Worm (Caenorhabditis elegans) whole organism, L1 larva: Measurements from ENCODE around the gene npr-20.
A peak's percentile ranks its signal among the peaks of the same experiment; 100 is the strongest.

Source experiments
- blmp-1 ChIP-seq: fragments of 150-350 bp; optimal IDR thresholded peaks from 2 replicates; lab custom pipeline; 2014; ENCODE audit warnings: missing biosample characterization, missing genetic modification characterization
- ceh-82 ChIP-seq, 3 experiments: fragments of 150-350 bp in 1 of 3; sonication (generic microtip) in 2 of 3; optimal IDR thresholded peaks; 2 replicates each; lab custom pipeline; 2014 to 2017; ENCODE audit warnings: missing biosample characterization in 3 of 3, missing genetic modification characterization in 3 of 3
- ces-1 ChIP-seq: fragments of 150-350 bp; optimal IDR thresholded peaks from 2 replicates; lab custom pipeline; 2014; ENCODE audit warnings: missing biosample characterization, missing genetic modification reagents, missing genetic modification characterization
- efl-1 ChIP-seq, 4 experiments: fragments of 150-350 bp; optimal IDR thresholded peaks in 3 of 4; peaks in 1 of 4; 1 replicate in 1 of 4; 2 replicates in 3 of 4; lab custom pipeline; 2014; ENCODE audit warnings: missing biosample characterization in 2 of 4, missing genetic modification characterization in 2 of 4, missing genetic modification reagents in 2 of 4
- efl-3 ChIP-seq: fragments of 200-800 bp; sonication (Bioruptor generic); optimal IDR thresholded peaks from 2 replicates; lab custom pipeline; 2018; ENCODE audit warnings: mild to moderate bottlenecking, missing genetic modification characterization, missing compliant biosample characterization
- egl-27 ChIP-seq, 2 experiments: fragments of 150-350 bp in 1 of 2; sonication (generic microtip); optimal IDR thresholded peaks; 3 replicates each; lab custom pipeline; 2017 to 2018; ENCODE audit warnings: missing biosample characterization in 2 of 2, missing genetic modification characterization in 2 of 2, missing genetic modification reagents in 2 of 2
- elt-3 ChIP-seq, 6 experiments: fragments of 150-350 bp in 1 of 6; sonication (generic microtip); optimal IDR thresholded peaks; 2 replicates each; lab custom pipeline; 2017 to 2018; ENCODE audit warnings: missing biosample characterization in 6 of 6, missing genetic modification characterization in 6 of 6, inconsistent platforms in 1 of 6
- fkh-4 ChIP-seq: sonication (generic microtip); optimal IDR thresholded peaks from 2 replicates; lab custom pipeline; 2016; ENCODE audit warnings: missing compliant biosample characterization, missing genetic modification characterization, borderline replicate concordance
- hlh-17 ChIP-seq: fragments of 200-800 bp; sonication (Bioruptor generic); optimal IDR thresholded peaks from 2 replicates; lab custom pipeline; 2018; ENCODE audit warnings: missing genetic modification characterization, mild to moderate bottlenecking, missing compliant biosample characterization, moderate library complexity, borderline replicate concordance
- hpl-2 ChIP-seq: fragments of 150-350 bp; optimal IDR thresholded peaks from 2 replicates; lab custom pipeline; 2014; ENCODE audit warnings: missing biosample characterization, missing genetic modification reagents, missing genetic modification characterization
- irx-1 ChIP-seq: sonication (generic microtip); optimal IDR thresholded peaks from 2 replicates; lab custom pipeline; 2016; ENCODE audit warnings: missing genetic modification characterization, missing compliant biosample characterization
- jun-1 ChIP-seq: fragments of 150-350 bp; optimal IDR thresholded peaks from 2 replicates; lab custom pipeline; 2014; ENCODE audit warnings: missing biosample characterization, missing genetic modification reagents, missing genetic modification characterization
- lin-15B ChIP-seq: fragments of 150-350 bp; sonication (generic microtip); optimal IDR thresholded peaks from 3 replicates; lab custom pipeline; 2014; ENCODE audit warnings: missing biosample characterization, missing genetic modification characterization
- lin-35 ChIP-seq, 2 experiments: fragments of 150-350 bp; optimal IDR thresholded peaks; 2 replicates each; lab custom pipeline; 2014; ENCODE audit warnings: missing biosample characterization in 2 of 2, missing genetic modification characterization in 2 of 2, missing genetic modification reagents in 2 of 2
- lir-3 ChIP-seq: sonication (generic microtip); optimal IDR thresholded peaks from 2 replicates; lab custom pipeline; 2016; ENCODE audit warnings: mild to moderate bottlenecking, missing genetic modification characterization, moderate library complexity, missing compliant biosample characterization; ENCODE audit not compliant: poor library complexity
- lsy-2 ChIP-seq, 2 experiments: fragments of 150-350 bp; optimal IDR thresholded peaks; 2 replicates each; lab custom pipeline; 2014; ENCODE audit warnings: missing biosample characterization in 2 of 2, missing genetic modification characterization in 2 of 2
- mab-9 ChIP-seq: fragments of 200-800 bp; sonication (Bioruptor generic); IDR thresholded peaks from 2 replicates; pipeline ENCODE4 v1.3.6; 2022; ENCODE audit warnings: missing genetic modification reagents, missing genetic modification characterization, missing compliant biosample characterization
- mef-2 ChIP-seq: fragments of 150-350 bp; optimal IDR thresholded peaks from 2 replicates; lab custom pipeline; 2014; ENCODE audit warnings: missing biosample characterization, missing genetic modification characterization
- mep-1 ChIP-seq: fragments of 150-350 bp; optimal IDR thresholded peaks from 2 replicates; lab custom pipeline; 2014; ENCODE audit warnings: missing biosample characterization, missing genetic modification characterization
- nhr-11 ChIP-seq: fragments of 150-350 bp; optimal IDR thresholded peaks from 2 replicates; lab custom pipeline; 2014; ENCODE audit warnings: missing biosample characterization, missing genetic modification characterization
- nhr-19 ChIP-seq: fragments of 200-800 bp; sonication (Bioruptor generic); conservative IDR thresholded peaks from 2 replicates; pipeline ENCODE4 v1.3.6; 2022; ENCODE audit warnings: missing genetic modification characterization, missing compliant biosample characterization
- nhr-20 ChIP-seq: sonication (generic microtip); optimal IDR thresholded peaks from 2 replicates; lab custom pipeline; 2016; ENCODE audit warnings: mild to moderate bottlenecking, missing genetic modification characterization, missing compliant biosample characterization
- nhr-47 ChIP-seq: sonication (generic microtip); optimal IDR thresholded peaks from 2 replicates; lab custom pipeline; 2016; ENCODE audit warnings: mild to moderate bottlenecking, missing genetic modification characterization, moderate library complexity, missing compliant biosample characterization
- nhr-71 ChIP-seq: sonication (generic microtip); optimal IDR thresholded peaks from 2 replicates; lab custom pipeline; 2016; ENCODE audit warnings: mild to moderate bottlenecking, missing genetic modification characterization, moderate library complexity, missing compliant biosample characterization
- nhr-84 ChIP-seq: sonication (generic microtip); optimal IDR thresholded peaks from 2 replicates; lab custom pipeline; 2017; ENCODE audit warnings: missing biosample characterization, missing genetic modification characterization
- nhr-85 ChIP-seq: sonication (generic microtip); peaks from one replicate; lab custom pipeline; 2016; ENCODE audit warnings: missing genetic modification characterization, inconsistent platforms, missing compliant biosample characterization
- nhr-90 ChIP-seq: sonication (generic microtip); optimal IDR thresholded peaks from 2 replicates; lab custom pipeline; 2016; ENCODE audit warnings: mild to moderate bottlenecking, missing genetic modification characterization, missing compliant biosample characterization; ENCODE audit not compliant: poor library complexity
- pag-3 ChIP-seq: sonication (generic microtip); optimal IDR thresholded peaks from 2 replicates; lab custom pipeline; 2017; ENCODE audit warnings: missing genetic modification characterization, mild to moderate bottlenecking, missing compliant biosample characterization, antibody characterized with exemption, borderline replicate concordance; ENCODE audit not compliant: insufficient read depth
- snu-23 ChIP-seq: sonication (generic microtip); optimal IDR thresholded peaks from 2 replicates; lab custom pipeline; 2016; ENCODE audit warnings: missing genetic modification characterization, missing compliant biosample characterization
- sup-37 ChIP-seq: fragments of 200-800 bp; sonication (Bioruptor generic); optimal IDR thresholded peaks from 2 replicates; lab custom pipeline; 2018; ENCODE audit warnings: mild to moderate bottlenecking, missing genetic modification characterization, missing compliant biosample characterization
- swsn-7 ChIP-seq: sonication (generic microtip); optimal IDR thresholded peaks from 2 replicates; lab custom pipeline; 2016; ENCODE audit warnings: missing genetic modification characterization, missing compliant biosample characterization
- tbx-2 ChIP-seq: sonication (generic microtip); optimal IDR thresholded peaks from 2 replicates; lab custom pipeline; 2016; ENCODE audit warnings: missing genetic modification characterization, missing compliant biosample characterization
- xbp-1 ChIP-seq: sonication (generic microtip); optimal IDR thresholded peaks from 2 replicates; lab custom pipeline; 2016; ENCODE audit warnings: missing genetic modification characterization, missing compliant biosample characterization
- zag-1 ChIP-seq: fragments of 150-350 bp; optimal IDR thresholded peaks from 2 replicates; lab custom pipeline; 2014; ENCODE audit warnings: missing biosample characterization, missing genetic modification characterization
- ztf-11 ChIP-seq, 2 experiments: sonication (generic microtip); optimal IDR thresholded peaks; 2 replicates each; lab custom pipeline; 2016 to 2017; ENCODE audit warnings: missing genetic modification characterization in 2 of 2, missing biosample characterization in 1 of 2, missing compliant biosample characterization in 1 of 2

npr-20 gene

ce11 chrII:8820126-8820972, 44.6 kb downstream of the npr-20 start (continued):
- no peak for TF ChIP-seq pag-3 (tag; lab: Kevin White, UChicago)
- no peak for TF ChIP-seq mef-2 (tag; lab: Kevin White, UChicago)
- no peak for TF ChIP-seq xbp-1
- TF ChIP-seq fkh-4 (tag; lab: Kevin White, UChicago) = no peak
- TF ChIP-seq elt-3 (tag; optimal IDR thresholded peaks at IDR 0.05; lab: Kevin White, UChicago) = peak in 3 of 6 experiments; percentile 30 to 61 (median 33)
- TF ChIP-seq egl-27 (tag; optimal IDR thresholded peaks at IDR 0.05; lab: Kevin White, UChicago) = no peak
- TF ChIP-seq sup-37 = no peak
- TF ChIP-seq, all 84 proteins: peak for 20

- TF ChIP-seq lin-15B (no peak), nhr-47 (tag; lab: Kevin White, UChicago) (peak; percentile 27), nhr-20 (tag; lab: Kevin White, UChicago) (peak; percentile 55), lir-3 (tag; lab: Kevin White, UChicago) (no peak), swsn-7 (no peak), lsy-2 (tag; optimal IDR thresholded peaks at IDR 0.05; lab: Kevin White, UChicago) (peak in 1 of 2 experiments; percentile 23), efl-3 (GFP tag; lab: Kevin White, UChicago) (no peak), nhr-84 (no peak), tbx-2 (tag; lab: Kevin White, UChicago) (peak; percentile 25), zag-1 (tag; lab: Kevin White, UChicago) (no peak), hlh-17 (GFP tag; lab: Kevin White, UChicago) (no peak), hpl-2 (GFP tag; lab: Kevin White, UChicago) (no peak), mep-1 (tag; lab: Kevin White, UChicago) (peak; percentile 5), lin-35 (GFP tag; optimal IDR thresholded peaks at IDR 0.05; lab: Kevin White, UChicago) (peak in 1 of 2 experiments; percentile 33), nhr-71 (tag; lab: Kevin White, UChicago) (peak; percentile 58), snu-23 (GFP tag; lab: Kevin White, UChicago) (peak; percentile 6), irx-1 (tag; lab: Kevin White, UChicago) (no peak), ceh-82 (tag; optimal IDR thresholded peaks at IDR 0.05; lab: Kevin White, UChicago) (no peak), nhr-90 (peak; percentile 67), efl-1 (optimal IDR thresholded peaks at IDR 0.05; lab: Kevin White, UChicago) (no peak), efl-1 (GFP tag; optimal IDR thresholded peaks at IDR 0.05 in 1 of 2; lab: Kevin White, UChicago) (peak in 1 of 2 experiments; percentile 67), ces-1 (GFP tag; lab: Kevin White, UChicago) (no peak), elt-3 (tag; optimal IDR thresholded peaks at IDR 0.05; lab: Kevin White, UChicago) (peak in 3 of 6 experiments; percentile 17 to 46 (median 17)), nhr-11 (tag; lab: Kevin White, UChicago) (no peak), nhr-85 (tag; lab: Kevin White, UChicago) (peak; percentile 88), blmp-1 (tag; lab: Kevin White, UChicago) (no peak), jun-1 (tag; lab: Kevin White, UChicago) (no peak), mab-9 (GFP tag; lab: Robert Waterston, UW) (no peak), ztf-11 (tag; optimal IDR thresholded peaks at IDR 0.05; lab: Kevin White, UChicago) (no peak), nhr-19 (GFP tag; lab: Robert Waterston, UW) (peak; percentile 87)
Measured at ce11 chrII:8818978-8819896, 45.7 kb downstream of the npr-20 start, which contains the start of gene F46C5.10. Gene F46C5.10 (minus strand): TSS chrII:8819028.
